Worm (Caenorhabditis elegans) whole organism, L2 larva: Measurements from ENCODE around the gene T12G3.2.

Experiments
- C34F6.9 ChIP-seq: fragments of 150-350 bp; optimal IDR thresholded peaks from 2 replicates; lab custom pipeline; 2014; ENCODE audit warnings: missing biosample characterization, missing genetic modification characterization
- F13H6.1 ChIP-seq: sonication (generic microtip); optimal IDR thresholded peaks from 2 replicates; lab custom pipeline; 2016; ENCODE audit warnings: missing genetic modification characterization, missing compliant biosample characterization
- R02D3.7 ChIP-seq: fragments of 150-350 bp; optimal IDR thresholded peaks from 2 replicates; lab custom pipeline; 2014; ENCODE audit warnings: missing biosample characterization, missing genetic modification characterization
- Y55F3AM.14 ChIP-seq: fragments of 200-800 bp; sonication (Bioruptor generic); optimal IDR thresholded peaks from 2 replicates; lab custom pipeline; 2018; ENCODE audit warnings: mild to moderate bottlenecking, missing genetic modification characterization, missing compliant biosample characterization
- alr-1 ChIP-seq: fragments of 150-350 bp; optimal IDR thresholded peaks from 2 replicates; lab custom pipeline; 2014; ENCODE audit warnings: missing biosample characterization, missing genetic modification characterization
- aly-2 ChIP-seq: fragments of 150-350 bp; optimal IDR thresholded peaks from 2 replicates; lab custom pipeline; 2014; ENCODE audit warnings: missing biosample characterization, missing genetic modification characterization
- ama-1 ChIP-seq: fragments of 150-350 bp; optimal IDR thresholded peaks from 2 replicates; lab custom pipeline; 2018; ENCODE audit warnings: inconsistent platforms
- ceh-16 ChIP-seq: fragments of 150-350 bp; optimal IDR thresholded peaks from 2 replicates; lab custom pipeline; 2014; ENCODE audit warnings: missing biosample characterization, missing genetic modification characterization
- ceh-82 ChIP-seq: fragments of 150-350 bp; optimal IDR thresholded peaks from 2 replicates; lab custom pipeline; 2014; ENCODE audit warnings: missing biosample characterization, missing genetic modification characterization
- crh-2 ChIP-seq: sonication (generic microtip); optimal IDR thresholded peaks from 2 replicates; lab custom pipeline; 2017; ENCODE audit warnings: missing biosample characterization, missing genetic modification characterization
- egl-27 ChIP-seq: sonication (generic microtip); optimal IDR thresholded peaks from 3 replicates; lab custom pipeline; 2017; ENCODE audit warnings: missing biosample characterization, missing genetic modification reagents, missing genetic modification characterization
- elt-1 ChIP-seq: fragments of 150-350 bp; optimal IDR thresholded peaks from 2 replicates; lab custom pipeline; 2014; ENCODE audit warnings: missing biosample characterization, missing genetic modification characterization
- elt-3 ChIP-seq: sonication (generic microtip); optimal IDR thresholded peaks from 2 replicates; lab custom pipeline; 2017; ENCODE audit warnings: missing biosample characterization, missing genetic modification characterization
- fos-1 ChIP-seq: fragments of 150-350 bp; optimal IDR thresholded peaks from 2 replicates; lab custom pipeline; 2014; ENCODE audit warnings: missing biosample characterization, missing genetic modification characterization
- gmeb-1 ChIP-seq: fragments of 150-350 bp; optimal IDR thresholded peaks from 2 replicates; lab custom pipeline; 2014; ENCODE audit warnings: missing biosample characterization, missing genetic modification characterization
- lin-11 ChIP-seq: fragments of 150-350 bp; sonication (generic microtip); optimal IDR thresholded peaks from 2 replicates; lab custom pipeline; 2014; ENCODE audit warnings: missing biosample characterization, missing genetic modification characterization, inconsistent platforms, mixed read lengths
- lin-13 ChIP-seq: fragments of 150-350 bp; optimal IDR thresholded peaks from 2 replicates; lab custom pipeline; 2014; ENCODE audit warnings: missing biosample characterization, missing genetic modification reagents, missing genetic modification characterization
- lin-39 ChIP-seq: fragments of 150-350 bp; optimal IDR thresholded peaks from 2 replicates; lab custom pipeline; 2014; ENCODE audit warnings: missing biosample characterization, missing genetic modification reagents, missing genetic modification characterization
- lsy-2 ChIP-seq, 2 experiments: fragments of 150-350 bp in 1 of 2; sonication (generic microtip) in 1 of 2; optimal IDR thresholded peaks; 2 replicates each; lab custom pipeline; 2014 to 2017; ENCODE audit warnings: missing biosample characterization in 2 of 2, missing genetic modification characterization in 2 of 2
- mbf-1 ChIP-seq: sonication (generic microtip); optimal IDR thresholded peaks from 2 replicates; lab custom pipeline; 2017; ENCODE audit warnings: missing biosample characterization, missing genetic modification characterization
- nhr-10 ChIP-seq: sonication (generic microtip); optimal IDR thresholded peaks from 2 replicates; lab custom pipeline; 2017; ENCODE audit warnings: missing biosample characterization, missing genetic modification characterization
- nhr-11 ChIP-seq: fragments of 150-350 bp; optimal IDR thresholded peaks from 2 replicates; lab custom pipeline; 2014; ENCODE audit warnings: missing biosample characterization, missing genetic modification characterization
- nhr-12 ChIP-seq: fragments of 150-350 bp; optimal IDR thresholded peaks from 2 replicates; lab custom pipeline; 2014; ENCODE audit warnings: missing biosample characterization, missing genetic modification characterization
- nhr-129 ChIP-seq: fragments of 150-350 bp; optimal IDR thresholded peaks from 2 replicates; lab custom pipeline; 2014; ENCODE audit warnings: missing biosample characterization, missing genetic modification characterization
- nhr-21 ChIP-seq: fragments of 150-350 bp; optimal IDR thresholded peaks from 2 replicates; lab custom pipeline; 2014; ENCODE audit warnings: missing biosample characterization, missing genetic modification characterization
- nhr-23 ChIP-seq: fragments of 150-350 bp; optimal IDR thresholded peaks from 2 replicates; lab custom pipeline; 2014; ENCODE audit warnings: missing biosample characterization, missing genetic modification reagents, missing genetic modification characterization
- nhr-237 ChIP-seq: fragments of 150-350 bp; optimal IDR thresholded peaks from 2 replicates; lab custom pipeline; 2014; ENCODE audit warnings: missing biosample characterization, missing genetic modification characterization
- nhr-25 ChIP-seq: fragments of 150-350 bp; sonication (generic microtip); optimal IDR thresholded peaks from 3 replicates; lab custom pipeline; 2014; ENCODE audit warnings: missing biosample characterization, missing genetic modification characterization
- nhr-6 ChIP-seq: fragments of 150-350 bp; optimal IDR thresholded peaks from 2 replicates; lab custom pipeline; 2014; ENCODE audit warnings: missing biosample characterization, missing genetic modification characterization
- nhr-77 ChIP-seq: fragments of 150-350 bp; optimal IDR thresholded peaks from 2 replicates; lab custom pipeline; 2014; ENCODE audit warnings: missing biosample characterization, missing genetic modification characterization
- peb-1 ChIP-seq: fragments of 150-350 bp; optimal IDR thresholded peaks from 2 replicates; lab custom pipeline; 2014; ENCODE audit warnings: missing biosample characterization, missing genetic modification characterization
- sem-4 ChIP-seq: fragments of 150-350 bp; optimal IDR thresholded peaks from 2 replicates; lab custom pipeline; 2014; ENCODE audit warnings: missing biosample characterization, missing genetic modification reagents, missing genetic modification characterization
- unc-62 ChIP-seq: fragments of 150-350 bp; optimal IDR thresholded peaks from 2 replicates; lab custom pipeline; 2014; ENCODE audit warnings: missing biosample characterization, missing genetic modification reagents, missing genetic modification characterization
- zag-1 ChIP-seq: fragments of 150-350 bp; optimal IDR thresholded peaks from 2 replicates; lab custom pipeline; 2014; ENCODE audit warnings: missing biosample characterization, missing genetic modification characterization
- ztf-1 ChIP-seq: fragments of 200-800 bp; sonication (Bioruptor generic); conservative IDR thresholded peaks from 2 replicates; pipeline ENCODE4 v1.3.6; 2022; ENCODE audit warnings: missing genetic modification characterization, missing compliant biosample characterization
- ztf-11 ChIP-seq: sonication (generic microtip); optimal IDR thresholded peaks from 2 replicates; lab custom pipeline; 2017; ENCODE audit warnings: missing biosample characterization, missing genetic modification characterization

T12G3.2 gene

ce11 chrIV:12056603-12057002, 9.8 kb upstream of the T12G3.2 start, which contains the start of gene K08E4.2:
K08E4.2 (minus strand) TSS chrIV:12056656.
- no peak for TF ChIP-seq F13H6.1 (tag; lab: Kevin White, UChicago)
- TF ChIP-seq lin-13 (GFP tag; lab: Kevin White, UChicago), result no peak
- no peak for TF ChIP-seq ztf-11 (tag; lab: Kevin White, UChicago)
- TF ChIP-seq nhr-12 (tag; lab: Kevin White, UChicago), result no peak
- TF ChIP-seq nhr-10, result no peak
- no peak for TF ChIP-seq sem-4
- no peak for TF ChIP-seq C34F6.9 (tag; lab: Kevin White, UChicago)
- TF ChIP-seq nhr-11 (tag; lab: Kevin White, UChicago), result no peak
- no peak for TF ChIP-seq nhr-77
- TF ChIP-seq nhr-23 (tag; lab: Kevin White, UChicago), result no peak
- TF ChIP-seq crh-2, result no peak
- TF ChIP-seq ceh-82 (tag; lab: Kevin White, UChicago), result no peak

- TF ChIP-seq ztf-11 (tag; lab: Kevin White, UChicago), result no peak
Measured at ce11 chrIV:12052461-12052860, 5.7 kb upstream of the T12G3.2 start.

ce11 chrIV:12051049-12051792, 4.5 kb upstream of the T12G3.2 start, which contains the start of the genes bre-5 and spt-5:
bre-5 (minus strand) TSS chrIV:12051215.
spt-5 (plus strand) TSS chrIV:12051491.
- TF ChIP-seq lin-11 (no peak), nhr-6 (no peak), nhr-129 (tag; lab: Kevin White, UChicago) (peak; percentile 7), fos-1 (no peak), elt-3 (tag; lab: Kevin White, UChicago) (no peak), ama-1 (lab: Kevin White, UChicago) (no peak), alr-1 (tag; lab: Kevin White, UChicago) (no peak), C34F6.9 (tag; lab: Kevin White, UChicago) (no peak), nhr-10 (no peak), mbf-1 (tag; lab: Kevin White, UChicago) (no peak), R02D3.7 (tag; lab: Kevin White, UChicago) (no peak), nhr-237 (tag; lab: Kevin White, UChicago) (no peak), unc-62 (GFP tag; lab: Kevin White, UChicago) (no peak), gmeb-1 (tag; lab: Kevin White, UChicago) (peak; percentile 17), nhr-21 (tag; lab: Kevin White, UChicago) (no peak), Y55F3AM.14 (no peak), ceh-16 (tag; lab: Kevin White, UChicago) (no peak), ztf-1 (GFP tag; lab: Robert Waterston, UW) (no peak), nhr-25 (no peak), egl-27 (tag; lab: Kevin White, UChicago) (no peak), lsy-2 (tag; optimal IDR thresholded peaks at IDR 0.05; lab: Kevin White, UChicago) (peak in 1 of 2 experiments; percentile 61), lin-39 (tag; lab: Kevin White, UChicago) (no peak), zag-1 (tag; lab: Kevin White, UChicago) (no peak), elt-1 (tag; lab: Kevin White, UChicago) (no peak), peb-1 (tag; lab: Kevin White, UChicago) (no peak), aly-2 (tag; lab: Kevin White, UChicago) (no peak)

DNA sequence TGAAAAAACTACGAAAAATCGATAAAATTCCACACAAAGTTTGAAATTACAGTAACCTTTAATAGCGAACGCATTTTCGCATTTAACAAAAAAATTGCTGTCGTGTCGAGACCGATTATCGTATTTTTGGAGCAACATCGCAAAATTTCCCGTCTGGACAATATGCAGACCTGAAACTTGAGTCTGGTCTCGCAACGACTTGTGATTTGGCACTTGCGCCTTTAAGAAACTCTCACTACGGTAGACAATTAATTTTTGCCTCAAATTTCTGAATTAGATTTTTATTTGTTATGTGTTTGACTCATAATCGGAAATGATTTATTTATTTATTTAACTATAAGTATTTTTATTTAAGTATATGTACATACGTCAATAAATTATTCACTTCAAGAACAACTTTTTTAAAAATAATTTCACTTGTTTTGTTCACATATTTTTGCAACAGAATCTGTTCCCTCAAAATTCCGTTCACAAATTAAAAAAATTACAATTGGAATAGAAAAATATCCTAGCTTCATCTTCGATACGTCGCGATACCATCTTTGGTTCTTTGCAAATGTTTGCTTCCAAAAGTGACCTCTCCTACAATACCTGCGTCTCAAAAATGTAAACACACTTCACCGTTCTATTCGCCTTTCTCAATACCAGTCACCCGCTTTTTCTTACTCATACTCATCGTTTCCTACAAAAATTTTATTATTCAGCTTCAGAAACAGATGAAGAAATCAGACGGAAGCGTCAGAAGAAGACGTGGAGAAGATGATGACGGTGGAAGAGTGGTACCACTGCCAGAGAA, 983 bp upstream of the T12G3.2 start, which contains the start of gene T12G3.4:
T12G3.4 (plus strand) TSS at position 705 of the 796 bp plus-strand sequence.
- TF ChIP-seq nhr-129 (tag; lab: Kevin White, UChicago) (peak; percentile 2), nhr-12 (tag; lab: Kevin White, UChicago) (no peak), fos-1 (peak; percentile 1), gmeb-1 (tag; lab: Kevin White, UChicago) (no peak)
